Worm (Caenorhabditis elegans): Measurements from ENCODE around the gene ham-1.

ham-1 gene

ce11 chrIV:12531047-12531446, 10.9 kb upstream of the ham-1 start, which contains the start of gene F53B2.5:
TSS of gene F53B2.5 (minus strand) at chrIV:12531147.
- TF ChIP-seq egl-27 (tag; optimal IDR thresholded peaks at IDR 0.05) (no peak), nhr-11 (tag; optimal IDR thresholded peaks at IDR 0.05) (no peak), aly-2 (tag; optimal IDR thresholded peaks at IDR 0.05) (no peak), ceh-28 (tag; optimal IDR thresholded peaks at IDR 0.05) (no peak), nhr-23 (tag; optimal IDR thresholded peaks at IDR 0.05) (no peak), elt-3 (tag; optimal IDR thresholded peaks at IDR 0.05) (no peak)

ce11 chrIV:12531464-12531863, 10.5 kb upstream of the ham-1 start:
- peak; percentile 73 for TF ChIP-seq nhr-25 (tag; optimal IDR thresholded peaks at IDR 0.05)
- TF ChIP-seq nhr-28 (tag; optimal IDR thresholded peaks at IDR 0.05) = no peak
- TF ChIP-seq nhr-77 (tag; optimal IDR thresholded peaks at IDR 0.05) = no peak
- TF ChIP-seq egl-5 (tag; optimal IDR thresholded peaks at IDR 0.05) = no peak
- peak; percentile 89 for TF ChIP-seq elt-1 (tag; optimal IDR thresholded peaks at IDR 0.05)
- TF ChIP-seq nhr-43 (tag; optimal IDR thresholded peaks at IDR 0.05; ENCODE audit: poor library complexity, severe bottlenecking) = no peak
- TF ChIP-seq lsy-12 (tag; optimal IDR thresholded peaks at IDR 0.05) = no peak
- TF ChIP-seq nhr-23 (tag; optimal IDR thresholded peaks at IDR 0.05) = peak; percentile 33
- TF ChIP-seq lin-39 (tag; optimal IDR thresholded peaks at IDR 0.05) = no peak
- TF ChIP-seq sea-2 (GFP tag; optimal IDR thresholded peaks at IDR 0.05) = no peak
- TF ChIP-seq aly-2 (tag; optimal IDR thresholded peaks at IDR 0.05) = no peak
- TF ChIP-seq R02D3.7 (tag; optimal IDR thresholded peaks at IDR 0.05) = no peak
- no peak for TF ChIP-seq mml-1 (tag; optimal IDR thresholded peaks at IDR 0.05)
- TF ChIP-seq skn-1 (tag; optimal IDR thresholded peaks at IDR 0.05) = no peak
- no peak for TF ChIP-seq pqm-1 (tag; optimal IDR thresholded peaks at IDR 0.05)
- TF ChIP-seq unc-39 (tag; optimal IDR thresholded peaks at IDR 0.05) = no peak

- no peak for TF ChIP-seq nhr-11 (tag; optimal IDR thresholded peaks at IDR 0.05)
- no peak for TF ChIP-seq nhr-77 (tag; optimal IDR thresholded peaks at IDR 0.05)
- TF ChIP-seq unc-39 (tag; optimal IDR thresholded peaks at IDR 0.05) = no peak
- no peak for TF ChIP-seq nhr-67 (tag; optimal IDR thresholded peaks at IDR 0.05)
- TF ChIP-seq snpc-4 (tag; optimal IDR thresholded peaks at IDR 0.05) = no peak
- TF ChIP-seq ztf-4 (tag; optimal IDR thresholded peaks at IDR 0.05) = no peak
- no peak for TF ChIP-seq ama-1 (optimal IDR thresholded peaks at IDR 0.05)
These were observed 5.6 kb upstream of the ham-1 start for ce11 chrIV:12536358-12536757.

ce11 chrIV:12537694-12538093, 4.3 kb upstream of the ham-1 start:
- no peak for TF ChIP-seq elt-3 (tag; optimal IDR thresholded peaks at IDR 0.05)
- no peak for TF ChIP-seq ztf-4 (tag; optimal IDR thresholded peaks at IDR 0.05)
- no peak for TF ChIP-seq nhr-11 (tag; optimal IDR thresholded peaks at IDR 0.05)
- no peak for TF ChIP-seq unc-39 (tag; optimal IDR thresholded peaks at IDR 0.05)
- no peak for TF ChIP-seq ceh-82 (tag; optimal IDR thresholded peaks at IDR 0.05)
- no peak for TF ChIP-seq nhr-23 (tag; optimal IDR thresholded peaks at IDR 0.05)
- no peak for TF ChIP-seq fkh-2 (tag; optimal IDR thresholded peaks at IDR 0.05)
- TF ChIP-seq elt-2 (tag; optimal IDR thresholded peaks at IDR 0.05) = no peak
- TF ChIP-seq nhr-67 (tag; optimal IDR thresholded peaks at IDR 0.05) = no peak
- TF ChIP-seq sea-2 (GFP tag; optimal IDR thresholded peaks at IDR 0.05) = no peak
- no peak for TF ChIP-seq hmg-11 (tag; optimal IDR thresholded peaks at IDR 0.05)
- no peak for TF ChIP-seq eor-1 (tag; optimal IDR thresholded peaks at IDR 0.05)
- TF ChIP-seq egl-5 (tag; optimal IDR thresholded peaks at IDR 0.05) = no peak
- TF ChIP-seq lsy-12 (tag; optimal IDR thresholded peaks at IDR 0.05) = no peak
- TF ChIP-seq aly-2 (tag; optimal IDR thresholded peaks at IDR 0.05) = no peak
- TF ChIP-seq tbx-2 (tag; optimal IDR thresholded peaks at IDR 0.05) = no peak

ce11 chrIV:12540242-12540641, 1.7 kb upstream of the ham-1 start:
- no peak for TF ChIP-seq sea-2 (GFP tag; optimal IDR thresholded peaks at IDR 0.05)
- TF ChIP-seq elt-1 (tag; optimal IDR thresholded peaks at IDR 0.05) = peak; percentile 5
- TF ChIP-seq nhr-25 (tag; optimal IDR thresholded peaks at IDR 0.05) = peak; percentile 44
- TF ChIP-seq ztf-11 (tag; optimal IDR thresholded peaks at IDR 0.05) = no peak

ce11 chrIV:12544624-12545023, 2.6 kb downstream of the ham-1 start:
- no peak for TF ChIP-seq ceh-16 (tag; optimal IDR thresholded peaks at IDR 0.05)
- TF ChIP-seq hmg-11 (tag; optimal IDR thresholded peaks at IDR 0.05) = no peak
- TF ChIP-seq nhr-25 (tag; optimal IDR thresholded peaks at IDR 0.05) = no peak
- no peak for TF ChIP-seq elt-2 (tag; optimal IDR thresholded peaks at IDR 0.05)
- no peak for TF ChIP-seq nhr-23 (tag; optimal IDR thresholded peaks at IDR 0.05)
- TF ChIP-seq egl-5 (tag; optimal IDR thresholded peaks at IDR 0.05) = no peak
- no peak for TF ChIP-seq elt-3 (tag; optimal IDR thresholded peaks at IDR 0.05)
- no peak for TF ChIP-seq nhr-76 (tag; optimal IDR thresholded peaks at IDR 0.05)
- no peak for TF ChIP-seq snpc-4 (tag; optimal IDR thresholded peaks at IDR 0.05)
- no peak for TF ChIP-seq nhr-28 (tag; optimal IDR thresholded peaks at IDR 0.05)
- TF ChIP-seq lin-39 (tag; optimal IDR thresholded peaks at IDR 0.05) = no peak
- no peak for TF ChIP-seq pqm-1 (tag; optimal IDR thresholded peaks at IDR 0.05)
- TF ChIP-seq sea-2 (GFP tag; optimal IDR thresholded peaks at IDR 0.05) = no peak
- no peak for TF ChIP-seq fkh-2 (tag; optimal IDR thresholded peaks at IDR 0.05)
- TF ChIP-seq nhr-43 (tag; optimal IDR thresholded peaks at IDR 0.05; ENCODE audit: poor library complexity, severe bottlenecking) = no peak
- no peak for TF ChIP-seq lsy-12 (tag; optimal IDR thresholded peaks at IDR 0.05)
- no peak for TF ChIP-seq nhr-67 (tag; optimal IDR thresholded peaks at IDR 0.05)
- TF ChIP-seq eor-1 (tag; optimal IDR thresholded peaks at IDR 0.05) = no peak
- TF ChIP-seq ztf-11 (tag; optimal IDR thresholded peaks at IDR 0.05) = no peak
- no peak for TF ChIP-seq ceh-9 (tag; optimal IDR thresholded peaks at IDR 0.05)

All from whole organism, L3 larva.